Worm (Caenorhabditis elegans) whole organism, L4 larva: Measurements from ENCODE around the gene mam-7.

Source experiments
- D1046.2 ChIP-seq: fragments of 200-800 bp; sonication (Bioruptor generic); IDR thresholded peaks from 2 replicates; pipeline ENCODE4 v1.3.6; 2022; ENCODE audit warnings: missing genetic modification characterization, missing compliant biosample characterization
- T20F7.1 ChIP-seq: fragments of 200-800 bp; sonication (Bioruptor generic); optimal IDR thresholded peaks from 2 replicates; lab custom pipeline; 2018; ENCODE audit warnings: mild to moderate bottlenecking, missing genetic modification characterization, missing compliant biosample characterization
- ZK337.2 ChIP-seq: fragments of 200-800 bp; sonication (Bioruptor generic); IDR thresholded peaks from 2 replicates; pipeline ENCODE4 v1.3.6; 2022; ENCODE audit warnings: missing genetic modification reagents, missing genetic modification characterization, missing compliant biosample characterization
- ZK546.5 ChIP-seq, 2 experiments: sonication (generic microtip); optimal IDR thresholded peaks; 2 replicates each; lab custom pipeline; 2017; ENCODE audit warnings: missing biosample characterization in 2 of 2, missing genetic modification characterization in 2 of 2
- ceh-20 ChIP-seq: fragments of 200-800 bp; sonication (Bioruptor generic); IDR thresholded peaks from 2 replicates; pipeline ENCODE4 v1.3.6; 2022; ENCODE audit warnings: missing genetic modification reagents, missing genetic modification characterization, missing compliant biosample characterization
- ces-1 ChIP-seq: fragments of 150-350 bp; sonication (generic microtip); optimal IDR thresholded peaks from 4 replicates; lab custom pipeline; 2014; ENCODE audit warnings: missing biosample characterization, missing genetic modification reagents, missing genetic modification characterization
- daf-16 ChIP-seq, 3 experiments: sonication (generic microtip); optimal IDR thresholded peaks; 2 replicates each; lab custom pipeline; 2016 to 2017; ENCODE audit warnings: missing genetic modification characterization in 3 of 3, missing genetic modification reagents in 3 of 3, mild to moderate bottlenecking in 2 of 3, missing compliant biosample characterization in 2 of 3, missing biosample characterization in 1 of 3, moderate library complexity in 1 of 3
- dmd-6 ChIP-seq: fragments of 200-800 bp; sonication (Bioruptor generic); IDR thresholded peaks from 2 replicates; pipeline ENCODE4 v1.3.6; 2022; ENCODE audit warnings: missing genetic modification reagents, missing genetic modification characterization, missing compliant biosample characterization
- dmd-9 ChIP-seq: fragments of 200-800 bp; sonication (Bioruptor generic); IDR thresholded peaks from 2 replicates; pipeline ENCODE4 v1.3.6; 2022; ENCODE audit warnings: missing genetic modification reagents, missing genetic modification characterization, missing compliant biosample characterization
- dpl-1 ChIP-seq: fragments of 150-350 bp; optimal IDR thresholded peaks from 2 replicates; lab custom pipeline; 2014; ENCODE audit warnings: missing biosample characterization, missing genetic modification reagents, missing genetic modification characterization
- dve-1 ChIP-seq: sonication (generic microtip); optimal IDR thresholded peaks from 2 replicates; lab custom pipeline; 2017; ENCODE audit warnings: antibody characterized with exemption, mild to moderate bottlenecking, missing genetic modification characterization, missing compliant biosample characterization; ENCODE audit not compliant: insufficient read depth
- egl-43 ChIP-seq: fragments of 200-800 bp; sonication (Bioruptor generic); IDR thresholded peaks from 2 replicates; pipeline ENCODE4 v1.3.6; 2022; ENCODE audit warnings: missing genetic modification reagents, missing genetic modification characterization, missing compliant biosample characterization
- gei-8 ChIP-seq: fragments of 200-800 bp; sonication (Bioruptor generic); optimal IDR thresholded peaks from 2 replicates; lab custom pipeline; 2018; ENCODE audit warnings: mild to moderate bottlenecking, missing genetic modification characterization, missing compliant biosample characterization
- hif-1 ChIP-seq, 2 experiments: sonication (generic microtip); optimal IDR thresholded peaks; 2 replicates each; lab custom pipeline; 2016 to 2017; ENCODE audit warnings: missing compliant biosample characterization in 2 of 2, missing genetic modification characterization in 2 of 2, missing genetic modification reagents in 2 of 2, missing genotype in 2 of 2, mild to moderate bottlenecking in 1 of 2
- hlh-11 ChIP-seq: fragments of 200-800 bp; sonication (Bioruptor generic); optimal IDR thresholded peaks from 2 replicates; lab custom pipeline; 2018; ENCODE audit warnings: mild to moderate bottlenecking, missing genetic modification characterization, missing compliant biosample characterization
- hlh-30 ChIP-seq: sonication (generic microtip); optimal IDR thresholded peaks from 2 replicates; lab custom pipeline; 2017; ENCODE audit warnings: antibody characterized with exemption, mild to moderate bottlenecking, missing genetic modification characterization, missing compliant biosample characterization; ENCODE audit not compliant: insufficient read depth
- hmg-1.1 ChIP-seq: fragments of 200-800 bp; sonication (Bioruptor generic); IDR thresholded peaks from 2 replicates; pipeline ENCODE4 v1.3.6; 2022; ENCODE audit warnings: missing genetic modification reagents, missing genetic modification characterization, missing compliant biosample characterization
- lin-1 ChIP-seq: fragments of 200-800 bp; sonication (Bioruptor generic); IDR thresholded peaks from 2 replicates; pipeline ENCODE4 v1.3.6; 2022; ENCODE audit warnings: missing genetic modification reagents, missing genetic modification characterization, missing compliant biosample characterization
- lin-13 ChIP-seq: fragments of 150-350 bp; optimal IDR thresholded peaks from 2 replicates; lab custom pipeline; 2014; ENCODE audit warnings: missing biosample characterization, missing genetic modification reagents, missing genetic modification characterization
- lsy-2 ChIP-seq, 2 experiments: fragments of 150-350 bp in 1 of 2; sonication (generic microtip) in 1 of 2; optimal IDR thresholded peaks; 2 replicates each; lab custom pipeline; 2014 to 2017; ENCODE audit warnings: missing biosample characterization in 2 of 2, missing genetic modification characterization in 2 of 2
- mdl-1 ChIP-seq, 2 experiments: fragments of 150-350 bp in 1 of 2; sonication (generic microtip) in 1 of 2; optimal IDR thresholded peaks; 2 replicates each; lab custom pipeline; 2014 to 2017; ENCODE audit warnings: missing biosample characterization in 2 of 2, missing genetic modification characterization in 2 of 2
- mep-1 ChIP-seq: fragments of 150-350 bp; sonication (generic microtip); optimal IDR thresholded peaks from 3 replicates; lab custom pipeline; 2014; ENCODE audit warnings: missing biosample characterization, missing genetic modification characterization
- nhr-111 ChIP-seq: fragments of 200-800 bp; sonication (Bioruptor generic); optimal IDR thresholded peaks from 2 replicates; lab custom pipeline; 2018; ENCODE audit warnings: mild to moderate bottlenecking, missing genetic modification characterization, missing compliant biosample characterization
- nhr-28 ChIP-seq: fragments of 150-350 bp; optimal IDR thresholded peaks from 2 replicates; lab custom pipeline; 2014; ENCODE audit warnings: missing biosample characterization, missing genetic modification characterization
- nhr-42 ChIP-seq: fragments of 200-800 bp; sonication (Bioruptor generic); IDR thresholded peaks from 2 replicates; pipeline ENCODE4 v1.3.6; 2022; ENCODE audit warnings: missing genetic modification characterization, missing compliant biosample characterization
- nhr-77 ChIP-seq: fragments of 150-350 bp; optimal IDR thresholded peaks from 2 replicates; lab custom pipeline; 2014; ENCODE audit warnings: missing biosample characterization, missing genetic modification characterization
- php-3 ChIP-seq: fragments of 200-800 bp; sonication (Bioruptor generic); IDR thresholded peaks from 2 replicates; pipeline ENCODE4 v1.3.6; 2022; ENCODE audit warnings: missing genetic modification reagents, missing genetic modification characterization, missing compliant biosample characterization
- pqm-1 ChIP-seq: sonication (generic microtip); optimal IDR thresholded peaks from 2 replicates; lab custom pipeline; 2017; ENCODE audit warnings: missing biosample characterization, missing genetic modification characterization
- rbr-2 ChIP-seq: sonication (generic microtip); optimal IDR thresholded peaks from 2 replicates; lab custom pipeline; 2016; ENCODE audit warnings: missing genotype, missing genetic modification characterization, missing compliant biosample characterization
- skn-1 ChIP-seq: fragments of 150-350 bp; optimal IDR thresholded peaks from 2 replicates; lab custom pipeline; 2014; ENCODE audit warnings: missing biosample characterization, missing genetic modification characterization
- snpc-1.2 ChIP-seq: fragments of 200-800 bp; sonication (Bioruptor generic); IDR thresholded peaks from 2 replicates; pipeline ENCODE4 v1.3.6; 2022; ENCODE audit warnings: missing genetic modification reagents, missing genetic modification characterization, missing compliant biosample characterization
- snpc-4 ChIP-seq: fragments of 150-350 bp; optimal IDR thresholded peaks from 2 replicates; lab custom pipeline; 2014; ENCODE audit warnings: missing biosample characterization, missing genetic modification characterization
- spr-1 ChIP-seq: sonication (generic microtip); optimal IDR thresholded peaks from 2 replicates; lab custom pipeline; 2016; ENCODE audit warnings: mild to moderate bottlenecking, missing genetic modification characterization, missing compliant biosample characterization
- tra-1 ChIP-seq: fragments of 200-800 bp; sonication (Bioruptor generic); IDR thresholded peaks from 2 replicates; pipeline ENCODE4 v1.3.6; 2022; ENCODE audit warnings: missing genetic modification reagents, missing genetic modification characterization, missing compliant biosample characterization
- unc-39 ChIP-seq: sonication (generic microtip); optimal IDR thresholded peaks from 2 replicates; lab custom pipeline; 2017; ENCODE audit warnings: missing biosample characterization, missing genetic modification characterization
- unc-62 ChIP-seq, 3 experiments: fragments of 150-350 bp in 1 of 3; sonication (generic microtip); optimal IDR thresholded peaks in 2 of 3; peaks in 1 of 3; 1 replicate in 1 of 3; 2 replicates in 2 of 3; lab custom pipeline; 2014 to 2017; ENCODE audit warnings: missing biosample characterization in 3 of 3, missing genetic modification characterization in 3 of 3, missing genetic modification reagents in 3 of 3, missing genotype in 1 of 3
- zag-1 ChIP-seq: fragments of 150-350 bp; optimal IDR thresholded peaks from 2 replicates; lab custom pipeline; 2014; ENCODE audit warnings: missing biosample characterization, missing genetic modification characterization
- zip-11 ChIP-seq: fragments of 200-800 bp; sonication (Bioruptor generic); IDR thresholded peaks from 2 replicates; pipeline ENCODE4 v1.3.6; 2022; ENCODE audit warnings: missing genetic modification characterization, missing compliant biosample characterization
- ztf-11 ChIP-seq: fragments of 150-350 bp; optimal IDR thresholded peaks from 2 replicates; lab custom pipeline; 2014; ENCODE audit warnings: missing biosample characterization, missing genetic modification characterization

Gene mam-7

DNA sequence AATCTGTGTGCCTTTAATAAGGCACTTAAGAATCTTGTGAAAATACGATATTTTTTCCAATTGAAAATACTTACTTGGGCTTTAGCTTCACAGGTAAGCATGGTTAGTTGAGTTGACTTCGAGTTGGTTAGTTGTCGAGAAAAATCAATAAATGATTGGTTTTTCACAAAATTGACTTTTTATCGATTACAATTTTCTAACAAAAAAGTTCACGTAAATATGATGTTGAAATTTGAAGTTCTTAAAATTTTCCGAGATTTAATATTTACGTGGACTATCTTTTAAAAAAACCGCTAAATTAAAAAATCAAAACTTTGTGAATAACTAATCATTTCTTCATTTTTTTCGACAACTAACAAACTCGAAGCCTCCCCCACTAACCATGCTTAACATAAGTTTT, 27.8 kb downstream of the mam-7 start, which contains the start of gene F40F12.3:
TSS of gene F40F12.3 (minus strand) at position 101 of the 400 bp plus-strand sequence.
- TF ChIP-seq snpc-4 (tag; lab: Kevin White, UChicago) (no peak), ZK337.2 (GFP tag; lab: Robert Waterston, UW) (no peak)
- TF ChIP-seq, all 104 proteins: peak for 0

DNA sequence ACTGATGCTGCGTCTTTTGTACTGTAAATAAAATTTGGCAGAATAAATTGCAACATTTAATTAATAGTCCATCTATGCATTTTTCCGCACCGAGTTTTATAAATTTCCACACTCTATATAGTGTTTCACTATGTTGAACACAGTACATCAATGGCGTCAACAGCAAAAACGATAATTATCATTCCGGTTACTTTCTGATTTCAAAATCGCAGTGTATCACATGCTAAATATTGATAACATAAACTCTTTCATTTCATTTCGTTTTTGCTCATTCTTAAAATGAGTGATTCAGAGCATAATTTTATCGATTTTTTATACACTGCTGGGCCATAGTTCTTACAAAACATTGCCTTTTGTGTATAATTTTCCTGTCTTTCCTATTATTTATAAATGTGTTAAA, 29.4 kb downstream of the mam-7 start:
- TF ChIP-seq snpc-1.2 (GFP tag; lab: Robert Waterston, UW) = no peak
- TF ChIP-seq mep-1 = no peak
- no peak for TF ChIP-seq hif-1 (tag; optimal IDR thresholded peaks at IDR 0.05; lab: Kevin White, UChicago)
- no peak for TF ChIP-seq lin-1 (GFP tag; lab: Robert Waterston, UW)
- TF ChIP-seq ZK546.5 (tag; optimal IDR thresholded peaks at IDR 0.05; lab: Kevin White, UChicago) = no peak
- peak; percentile 11 for TF ChIP-seq hlh-11 (tag; lab: Kevin White, UChicago)
- TF ChIP-seq dmd-9 (GFP tag; lab: Robert Waterston, UW) = no peak
- no peak for TF ChIP-seq egl-43
- no peak for TF ChIP-seq skn-1
- TF ChIP-seq nhr-28 (tag; lab: Kevin White, UChicago) = peak; percentile 56
- TF ChIP-seq ztf-11 (tag; lab: Kevin White, UChicago) = no peak
- no peak for TF ChIP-seq D1046.2 (GFP tag; lab: Robert Waterston, UW)
- TF ChIP-seq zag-1 (tag; lab: Kevin White, UChicago) = no peak
- no peak for TF ChIP-seq dmd-6 (GFP tag; lab: Robert Waterston, UW)
- TF ChIP-seq zip-11 (GFP tag; lab: Robert Waterston, UW) = no peak
- no peak for TF ChIP-seq rbr-2
- TF ChIP-seq hmg-1.1 (GFP tag; lab: Robert Waterston, UW) = no peak
- TF ChIP-seq mdl-1 (tag; optimal IDR thresholded peaks at IDR 0.05; lab: Kevin White, UChicago) = no peak
- no peak for TF ChIP-seq ces-1 (GFP tag; lab: Kevin White, UChicago)
- no peak for TF ChIP-seq spr-1 (tag; lab: Kevin White, UChicago)
- no peak for TF ChIP-seq unc-62 (GFP tag; optimal IDR thresholded peaks at IDR 0.05 in 1 of 2; lab: Kevin White, UChicago)
- no peak for TF ChIP-seq unc-62 (tag; optimal IDR thresholded peaks at IDR 0.05; lab: Kevin White, UChicago)
- TF ChIP-seq lsy-2 (tag; optimal IDR thresholded peaks at IDR 0.05; lab: Kevin White, UChicago) = no peak
- no peak for TF ChIP-seq nhr-111
- no peak for TF ChIP-seq nhr-42 (GFP tag; lab: Robert Waterston, UW)
- TF ChIP-seq T20F7.1 (GFP tag; lab: Kevin White, UChicago) = no peak
- TF ChIP-seq dpl-1 (GFP tag; lab: Kevin White, UChicago) = no peak
- peak; percentile 9 for TF ChIP-seq pqm-1
- TF ChIP-seq lin-13 (GFP tag; lab: Kevin White, UChicago) = no peak
- peak; percentile 38 for TF ChIP-seq dve-1 (tag; lab: Kevin White, UChicago)
- peak; percentile 11 for TF ChIP-seq nhr-77 (tag; lab: Kevin White, UChicago)
- TF ChIP-seq unc-39 = no peak
- TF ChIP-seq gei-8 (GFP tag; lab: Kevin White, UChicago) = no peak
- TF ChIP-seq hlh-30 (tag; lab: Kevin White, UChicago) = peak; percentile 16
- TF ChIP-seq ceh-20 (GFP tag; lab: Robert Waterston, UW) = no peak
- TF ChIP-seq tra-1 = no peak
- TF ChIP-seq daf-16 (GFP tag; optimal IDR thresholded peaks at IDR 0.05; lab: Kevin White, UChicago) = no peak
- TF ChIP-seq daf-16 (tag; optimal IDR thresholded peaks at IDR 0.05; lab: Kevin White, UChicago) = peak; percentile 86
- TF ChIP-seq php-3 (GFP tag; lab: Robert Waterston, UW) = no peak
